Worm (Caenorhabditis elegans): ENCODE measurements around the gene F54D10.9.
"Not testable (repeated sequence)": the region's sequence is repeated elsewhere in the genome, so short reads cannot be mapped to it uniquely, and the experiment has no call there.

Gene F54D10.9

ce11 chrII:3850655-3851054 is 18.4 kb upstream of the F54D10.9 start, which contains the start of gene nhr-72:
nhr-72 (minus strand) TSS chrII:3850755.
- TF ChIP-seq klf-2 (GFP tag; conservative IDR thresholded peaks at IDR 0.05) (no peak), tab-1 (GFP tag; IDR thresholded peaks at IDR 0.05) (no peak), ztf-23 (GFP tag; IDR thresholded peaks at IDR 0.05) (no peak), med-1 (GFP tag; optimal IDR thresholded peaks at IDR 0.05; ENCODE audit: insufficient read depth) (no peak), ztf-29 (GFP tag; IDR thresholded peaks at IDR 0.05) (no peak), ref-1 (GFP tag; conservative IDR thresholded peaks at IDR 0.05) (no peak), T22C8.4 (GFP tag; IDR thresholded peaks at IDR 0.05) (no peak), flt-1 (GFP tag; IDR thresholded peaks at IDR 0.05) (no peak), cog-1 (tag; optimal IDR thresholded peaks at IDR 0.05) (no peak)

- TF ChIP-seq ref-1 (GFP tag; conservative IDR thresholded peaks at IDR 0.05), result no peak
- no peak for TF ChIP-seq ztf-23 (GFP tag; IDR thresholded peaks at IDR 0.05)
Measured at ce11 chrII:3846028-3846427, 13.7 kb upstream of the F54D10.9 start, which contains the start of gene C17A2.2. C17A2.2 (plus strand) TSS chrII:3846328.

ce11 chrII:3843305-3843704 is 11.0 kb upstream of the F54D10.9 start, which contains the start of the genes C17A2.7 and C17A2.3:
C17A2.7 (minus strand) TSS chrII:3843405.
C17A2.3 (plus strand) TSS chrII:3843609.
- TF ChIP-seq ztf-29 (GFP tag; IDR thresholded peaks at IDR 0.05) (no peak), cog-1 (tag; optimal IDR thresholded peaks at IDR 0.05) (no peak), tab-1 (GFP tag; IDR thresholded peaks at IDR 0.05) (no peak), flt-1 (GFP tag; IDR thresholded peaks at IDR 0.05) (no peak), med-1 (GFP tag; optimal IDR thresholded peaks at IDR 0.05; ENCODE audit: insufficient read depth) (no peak), T22C8.4 (GFP tag; IDR thresholded peaks at IDR 0.05) (no peak), klf-2 (GFP tag; conservative IDR thresholded peaks at IDR 0.05) (no peak)

- TF ChIP-seq T22C8.4 (GFP tag; IDR thresholded peaks at IDR 0.05) (no peak), klf-2 (GFP tag; conservative IDR thresholded peaks at IDR 0.05) (no peak), flt-1 (GFP tag; IDR thresholded peaks at IDR 0.05) (no peak), ref-1 (GFP tag; conservative IDR thresholded peaks at IDR 0.05) (no peak), med-1 (GFP tag; optimal IDR thresholded peaks at IDR 0.05; ENCODE audit: insufficient read depth) (no peak), cog-1 (tag; optimal IDR thresholded peaks at IDR 0.05) (no peak), tab-1 (GFP tag; IDR thresholded peaks at IDR 0.05) (no peak)
Measured at ce11 chrII:3839562-3839961, 7.3 kb upstream of the F54D10.9 start, which contains the start of gene C17A2.4. C17A2.4 (plus strand) TSS chrII:3839862.

- TF ChIP-seq flt-1 (GFP tag; IDR thresholded peaks at IDR 0.05), result no peak
- no peak for TF ChIP-seq T22C8.4 (GFP tag; IDR thresholded peaks at IDR 0.05)
- no peak for TF ChIP-seq tab-1 (GFP tag; IDR thresholded peaks at IDR 0.05)
- TF ChIP-seq klf-2 (GFP tag; conservative IDR thresholded peaks at IDR 0.05), result no peak
- TF ChIP-seq ztf-23 (GFP tag; IDR thresholded peaks at IDR 0.05), result no peak
- no peak for TF ChIP-seq med-1 (GFP tag; optimal IDR thresholded peaks at IDR 0.05; ENCODE audit: insufficient read depth)
- no peak for TF ChIP-seq ref-1 (GFP tag; conservative IDR thresholded peaks at IDR 0.05)
- TF ChIP-seq cog-1 (tag; optimal IDR thresholded peaks at IDR 0.05), result no peak
- no peak for TF ChIP-seq ztf-29 (GFP tag; IDR thresholded peaks at IDR 0.05)
Measured at ce11 chrII:3835915-3836314, 3.6 kb upstream of the F54D10.9 start, which contains the start of gene oac-4. oac-4 (minus strand) TSS chrII:3836015.

ce11 chrII:3829623-3830022 is 2.7 kb downstream of the F54D10.9 start:
- TF ChIP-seq klf-2 (GFP tag; conservative IDR thresholded peaks at IDR 0.05) (no peak), ztf-23 (GFP tag; IDR thresholded peaks at IDR 0.05) (no peak), flt-1 (GFP tag; IDR thresholded peaks at IDR 0.05) (no peak), cog-1 (tag; optimal IDR thresholded peaks at IDR 0.05) (no peak), med-1 (GFP tag; optimal IDR thresholded peaks at IDR 0.05; ENCODE audit: insufficient read depth) (no peak), tab-1 (GFP tag; IDR thresholded peaks at IDR 0.05) (no peak)

- no peak for TF ChIP-seq flt-1 (GFP tag; IDR thresholded peaks at IDR 0.05)
- TF ChIP-seq cog-1 (tag; optimal IDR thresholded peaks at IDR 0.05), result no peak
- no peak for TF ChIP-seq ref-1 (GFP tag; conservative IDR thresholded peaks at IDR 0.05)
- TF ChIP-seq med-1 (GFP tag; optimal IDR thresholded peaks at IDR 0.05; ENCODE audit: insufficient read depth), result no peak
- TF ChIP-seq ztf-29 (GFP tag; IDR thresholded peaks at IDR 0.05), result no peak
- TF ChIP-seq klf-2 (GFP tag; conservative IDR thresholded peaks at IDR 0.05), result no peak
Measured at ce11 chrII:3827801-3828200, 4.5 kb downstream of the F54D10.9 start, which contains the start of gene F54D10.8. F54D10.8 (minus strand) TSS chrII:3827901.

ce11 chrII:3823855-3824254 is 8.4 kb downstream of the F54D10.9 start, which contains the start of gene skr-15:
skr-15 (plus strand) TSS chrII:3824155.
- TF ChIP-seq ztf-23 (GFP tag; IDR thresholded peaks at IDR 0.05) (no peak), ztf-29 (GFP tag; IDR thresholded peaks at IDR 0.05) (no peak), med-1 (GFP tag; optimal IDR thresholded peaks at IDR 0.05; ENCODE audit: insufficient read depth) (no peak), klf-2 (GFP tag; conservative IDR thresholded peaks at IDR 0.05) (no peak), ref-1 (GFP tag; conservative IDR thresholded peaks at IDR 0.05) (no peak), cog-1 (tag; optimal IDR thresholded peaks at IDR 0.05) (no peak), T22C8.4 (GFP tag; IDR thresholded peaks at IDR 0.05) (no peak), tab-1 (GFP tag; IDR thresholded peaks at IDR 0.05) (no peak), flt-1 (GFP tag; IDR thresholded peaks at IDR 0.05) (no peak)

ce11 chrII:3821248-3821647 is 11.0 kb downstream of the F54D10.9 start, which contains the start of gene F54D10.7:
F54D10.7 (minus strand) TSS chrII:3821296.
- no peak for TF ChIP-seq ztf-23 (GFP tag; IDR thresholded peaks at IDR 0.05)
- no peak for TF ChIP-seq klf-2 (GFP tag; conservative IDR thresholded peaks at IDR 0.05)
- no peak for TF ChIP-seq med-1 (GFP tag; optimal IDR thresholded peaks at IDR 0.05; ENCODE audit: insufficient read depth)
- no peak for TF ChIP-seq T22C8.4 (GFP tag; IDR thresholded peaks at IDR 0.05)
- TF ChIP-seq ztf-29 (GFP tag; IDR thresholded peaks at IDR 0.05), result no peak
- TF ChIP-seq flt-1 (GFP tag; IDR thresholded peaks at IDR 0.05), result no peak
- no peak for TF ChIP-seq cog-1 (tag; optimal IDR thresholded peaks at IDR 0.05)

- TF ChIP-seq flt-1 (GFP tag; IDR thresholded peaks at IDR 0.05); cog-1 (tag; optimal IDR thresholded peaks at IDR 0.05); T22C8.4 (GFP tag; IDR thresholded peaks at IDR 0.05): not testable (repeated sequence)
Measured at ce11 chrII:3816251-3816849, 15.9 kb downstream of the F54D10.9 start, which contains the start of gene fbxa-24. fbxa-24 (plus strand) TSS chrII:3816526.
